Worm (Caenorhabditis elegans): ENCODE data around the gene clec-49.

DNA sequence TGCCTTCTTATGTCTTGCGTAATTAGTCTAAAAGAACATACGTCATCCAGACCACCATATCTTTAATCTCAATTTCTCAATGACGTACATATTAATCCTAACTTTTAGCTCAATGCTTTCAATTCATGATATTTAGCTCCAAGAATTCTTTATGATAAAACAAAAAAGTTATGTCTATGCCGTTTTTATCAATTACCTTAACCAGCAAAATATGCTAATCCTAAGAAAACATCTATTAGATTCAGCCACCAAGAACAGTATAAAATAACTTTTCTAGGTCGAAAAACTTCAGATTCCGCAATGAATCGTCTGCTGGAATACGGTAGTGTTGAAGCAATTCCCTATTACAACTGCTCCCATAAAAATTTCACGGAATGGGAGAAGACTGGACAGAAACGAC lies 32.8 kb upstream of the clec-49 start, which contains the start of gene srt-45:
- TF ChIP-seq ztf-4 (tag; optimal IDR thresholded peaks at IDR 0.05) (no peak), unc-39 (tag; optimal IDR thresholded peaks at IDR 0.05) (no peak), nhr-77 (tag; optimal IDR thresholded peaks at IDR 0.05) (no peak)

Data from whole organism, L2 larva.